Worm (Caenorhabditis elegans) whole organism, L1 larva: ENCODE measurements around the gene txt-18.
A peak's percentile ranks its signal among the peaks of the same experiment; 100 is the strongest.

Experiments used
- C04F5.9 ChIP-seq: sonication (generic microtip); optimal IDR thresholded peaks from 2 replicates; lab custom pipeline; 2016; ENCODE audit warnings: missing genetic modification characterization, missing compliant biosample characterization
- C34B4.2 ChIP-seq: sonication (generic microtip); optimal IDR thresholded peaks from 2 replicates; lab custom pipeline; 2017; ENCODE audit warnings: mild to moderate bottlenecking, missing genetic modification characterization, missing compliant biosample characterization
- Y116A8C.19 ChIP-seq: sonication (generic microtip); optimal IDR thresholded peaks from 2 replicates; lab custom pipeline; 2016; ENCODE audit warnings: missing compliant biosample characterization, missing genetic modification characterization, borderline replicate concordance
- aly-2 ChIP-seq: fragments of 150-350 bp; optimal IDR thresholded peaks from 2 replicates; lab custom pipeline; 2014; ENCODE audit warnings: missing biosample characterization, missing genetic modification characterization
- blmp-1 ChIP-seq: fragments of 150-350 bp; optimal IDR thresholded peaks from 2 replicates; lab custom pipeline; 2014; ENCODE audit warnings: missing biosample characterization, missing genetic modification characterization
- dsc-1 ChIP-seq: sonication (generic microtip); optimal IDR thresholded peaks from 2 replicates; lab custom pipeline; 2016; ENCODE audit warnings: mild to moderate bottlenecking, missing genetic modification characterization, missing compliant biosample characterization
- elt-2 ChIP-seq: sonication (generic microtip); optimal IDR thresholded peaks from 2 replicates; lab custom pipeline; 2016; ENCODE audit warnings: missing genetic modification characterization, mild to moderate bottlenecking, inconsistent platforms, missing compliant biosample characterization, missing genetic modification reagents
- elt-3 ChIP-seq, 6 experiments: fragments of 150-350 bp in 1 of 6; sonication (generic microtip); optimal IDR thresholded peaks; 2 replicates each; lab custom pipeline; 2017 to 2018; ENCODE audit warnings: missing biosample characterization in 6 of 6, missing genetic modification characterization in 6 of 6, inconsistent platforms in 1 of 6
- ets-5 ChIP-seq: fragments of 200-800 bp; sonication (Bioruptor generic); IDR thresholded peaks from 2 replicates; pipeline ENCODE4 v1.3.6; 2022; ENCODE audit warnings: missing genetic modification characterization, missing compliant biosample characterization
- fkh-4 ChIP-seq: sonication (generic microtip); optimal IDR thresholded peaks from 2 replicates; lab custom pipeline; 2016; ENCODE audit warnings: missing compliant biosample characterization, missing genetic modification characterization, borderline replicate concordance
- fkh-8 ChIP-seq: sonication (generic microtip); optimal IDR thresholded peaks from 2 replicates; lab custom pipeline; 2016; ENCODE audit warnings: mild to moderate bottlenecking, missing genetic modification characterization, missing compliant biosample characterization
- hlh-17 ChIP-seq: fragments of 200-800 bp; sonication (Bioruptor generic); optimal IDR thresholded peaks from 2 replicates; lab custom pipeline; 2018; ENCODE audit warnings: missing genetic modification characterization, mild to moderate bottlenecking, missing compliant biosample characterization, moderate library complexity, borderline replicate concordance
- isw-1 ChIP-seq: fragments of 200-800 bp; sonication (Bioruptor generic); IDR thresholded peaks from 2 replicates; pipeline ENCODE4 v1.3.6; 2022; ENCODE audit warnings: missing genetic modification characterization, missing compliant biosample characterization
- jun-1 ChIP-seq: fragments of 150-350 bp; optimal IDR thresholded peaks from 2 replicates; lab custom pipeline; 2014; ENCODE audit warnings: missing biosample characterization, missing genetic modification reagents, missing genetic modification characterization
- lin-14 ChIP-seq: fragments of 200-800 bp; sonication (Bioruptor generic); optimal IDR thresholded peaks from 2 replicates; lab custom pipeline; 2018; ENCODE audit warnings: mild to moderate bottlenecking, missing genetic modification characterization, moderate library complexity, missing compliant biosample characterization
- lin-35 ChIP-seq, 2 experiments: fragments of 150-350 bp; optimal IDR thresholded peaks; 2 replicates each; lab custom pipeline; 2014; ENCODE audit warnings: missing biosample characterization in 2 of 2, missing genetic modification characterization in 2 of 2, missing genetic modification reagents in 2 of 2
- nhr-11 ChIP-seq: fragments of 150-350 bp; optimal IDR thresholded peaks from 2 replicates; lab custom pipeline; 2014; ENCODE audit warnings: missing biosample characterization, missing genetic modification characterization
- nhr-19 ChIP-seq: fragments of 200-800 bp; sonication (Bioruptor generic); conservative IDR thresholded peaks from 2 replicates; pipeline ENCODE4 v1.3.6; 2022; ENCODE audit warnings: missing genetic modification characterization, missing compliant biosample characterization
- nhr-20 ChIP-seq: sonication (generic microtip); optimal IDR thresholded peaks from 2 replicates; lab custom pipeline; 2016; ENCODE audit warnings: mild to moderate bottlenecking, missing genetic modification characterization, missing compliant biosample characterization
- nhr-47 ChIP-seq: sonication (generic microtip); optimal IDR thresholded peaks from 2 replicates; lab custom pipeline; 2016; ENCODE audit warnings: mild to moderate bottlenecking, missing genetic modification characterization, moderate library complexity, missing compliant biosample characterization
- nhr-71 ChIP-seq: sonication (generic microtip); optimal IDR thresholded peaks from 2 replicates; lab custom pipeline; 2016; ENCODE audit warnings: mild to moderate bottlenecking, missing genetic modification characterization, moderate library complexity, missing compliant biosample characterization
- nhr-76 ChIP-seq: sonication (generic microtip); optimal IDR thresholded peaks from 2 replicates; lab custom pipeline; 2017; ENCODE audit warnings: missing biosample characterization, missing genetic modification characterization
- nhr-77 ChIP-seq: fragments of 150-350 bp; optimal IDR thresholded peaks from 2 replicates; lab custom pipeline; 2014; ENCODE audit warnings: missing biosample characterization, missing genetic modification characterization
- nhr-84 ChIP-seq: sonication (generic microtip); optimal IDR thresholded peaks from 2 replicates; lab custom pipeline; 2017; ENCODE audit warnings: missing biosample characterization, missing genetic modification characterization
- nhr-85 ChIP-seq: sonication (generic microtip); peaks from one replicate; lab custom pipeline; 2016; ENCODE audit warnings: missing genetic modification characterization, inconsistent platforms, missing compliant biosample characterization
- pag-3 ChIP-seq: sonication (generic microtip); optimal IDR thresholded peaks from 2 replicates; lab custom pipeline; 2017; ENCODE audit warnings: missing genetic modification characterization, mild to moderate bottlenecking, missing compliant biosample characterization, antibody characterized with exemption, borderline replicate concordance; ENCODE audit not compliant: insufficient read depth
- pax-3 ChIP-seq: fragments of 200-800 bp; sonication (Bioruptor generic); optimal IDR thresholded peaks from 2 replicates; lab custom pipeline; 2018; ENCODE audit warnings: mild to moderate bottlenecking, missing genetic modification characterization, moderate library complexity, missing compliant biosample characterization
- snpc-4 ChIP-seq: fragments of 150-350 bp; optimal IDR thresholded peaks from 2 replicates; lab custom pipeline; 2014; ENCODE audit warnings: missing biosample characterization, missing genetic modification characterization
- snu-23 ChIP-seq: sonication (generic microtip); optimal IDR thresholded peaks from 2 replicates; lab custom pipeline; 2016; ENCODE audit warnings: missing genetic modification characterization, missing compliant biosample characterization
- sox-4 ChIP-seq: sonication (generic microtip); optimal IDR thresholded peaks from 2 replicates; lab custom pipeline; 2016; ENCODE audit warnings: missing genetic modification characterization, missing compliant biosample characterization
- sptf-1 ChIP-seq: fragments of 150-350 bp; optimal IDR thresholded peaks from 2 replicates; lab custom pipeline; 2014; ENCODE audit warnings: missing biosample characterization, missing genetic modification characterization
- swsn-7 ChIP-seq: sonication (generic microtip); optimal IDR thresholded peaks from 2 replicates; lab custom pipeline; 2016; ENCODE audit warnings: missing genetic modification characterization, missing compliant biosample characterization
- tbx-2 ChIP-seq: sonication (generic microtip); optimal IDR thresholded peaks from 2 replicates; lab custom pipeline; 2016; ENCODE audit warnings: missing genetic modification characterization, missing compliant biosample characterization
- unc-130 ChIP-seq: fragments of 150-350 bp; optimal IDR thresholded peaks from 2 replicates; lab custom pipeline; 2017; ENCODE audit warnings: missing biosample characterization, missing genetic modification characterization, inconsistent platforms
- unc-30 ChIP-seq: sonication (generic microtip); optimal IDR thresholded peaks from 2 replicates; lab custom pipeline; 2017; ENCODE audit warnings: missing biosample characterization, missing genetic modification characterization

The txt-18 gene

ce11 chrII:6335358-6335757 lies 8.5 kb upstream of the txt-18 start, which contains the start of gene C32D5.14 (continued):
- TF ChIP-seq pag-3 (no peak), snpc-4 (tag; lab: Kevin White, UChicago) (no peak), nhr-11 (tag; lab: Kevin White, UChicago) (peak; percentile 6), Y116A8C.19 (tag; lab: Kevin White, UChicago) (no peak), tbx-2 (no peak), fkh-4 (tag; lab: Kevin White, UChicago) (no peak), sox-4 (no peak), hlh-17 (no peak), elt-3 (tag; optimal IDR thresholded peaks at IDR 0.05; lab: Kevin White, UChicago) (no peak), nhr-76 (tag; lab: Kevin White, UChicago) (no peak), elt-2 (tag; lab: Kevin White, UChicago) (peak; percentile 17), unc-30 (tag; lab: Kevin White, UChicago) (no peak), nhr-47 (tag; lab: Kevin White, UChicago) (peak; percentile 15), pax-3 (tag; lab: Kevin White, UChicago) (peak; percentile 35), sptf-1 (no peak)
- TF ChIP-seq, all 84 proteins: peak for 9

- TF ChIP-seq lin-35 (GFP tag; optimal IDR thresholded peaks at IDR 0.05; lab: Kevin White, UChicago) (peak in 1 of 2 experiments; percentile 6), nhr-19 (no peak), elt-2 (tag; lab: Kevin White, UChicago) (peak; percentile 57)
Observed at ce11 chrII:6339511-6339910, 4.4 kb upstream of the txt-18 start.

ce11 chrII:6339948-6340347 lies 3.9 kb upstream of the txt-18 start, which contains the start of gene C32D5.7:
Gene C32D5.7 (minus strand): TSS chrII:6340048.
- TF ChIP-seq C04F5.9 (tag; lab: Kevin White, UChicago) = no peak
- TF ChIP-seq isw-1 (GFP tag; lab: Robert Waterston, UW) = no peak
- TF ChIP-seq ets-5 = no peak
- no peak for TF ChIP-seq nhr-84 (tag; lab: Kevin White, UChicago)
- TF ChIP-seq aly-2 (tag; lab: Kevin White, UChicago) = no peak
- TF ChIP-seq unc-130 (tag; lab: Kevin White, UChicago) = no peak
- no peak for TF ChIP-seq unc-30 (tag; lab: Kevin White, UChicago)
- no peak for TF ChIP-seq C34B4.2

ce11 chrII:6341076-6341475 lies 2.8 kb upstream of the txt-18 start:
- no peak for TF ChIP-seq tbx-2
- TF ChIP-seq lin-14 (GFP tag; lab: Kevin White, UChicago) = peak; percentile 18
- peak; percentile 14 for TF ChIP-seq nhr-85
- peak; percentile 79 for TF ChIP-seq blmp-1 (tag; lab: Kevin White, UChicago)

- TF ChIP-seq swsn-7 (tag; lab: Kevin White, UChicago) (no peak), nhr-71 (peak; percentile 64), dsc-1 (tag; lab: Kevin White, UChicago) (peak; percentile 74), nhr-47 (tag; lab: Kevin White, UChicago) (peak; percentile 36), nhr-77 (tag; lab: Kevin White, UChicago) (peak; percentile 5), snu-23 (GFP tag; lab: Kevin White, UChicago) (peak; percentile 4), nhr-20 (tag; lab: Kevin White, UChicago) (peak; percentile 9), lin-14 (GFP tag; lab: Kevin White, UChicago) (peak; percentile 24), fkh-8 (tag; lab: Kevin White, UChicago) (peak; percentile 96), jun-1 (tag; lab: Kevin White, UChicago) (no peak)
Observed at ce11 chrII:6342455-6342854, 1.4 kb upstream of the txt-18 start.
